Worm (Caenorhabditis elegans): ENCODE results near the gene T12E12.6.

DNA sequence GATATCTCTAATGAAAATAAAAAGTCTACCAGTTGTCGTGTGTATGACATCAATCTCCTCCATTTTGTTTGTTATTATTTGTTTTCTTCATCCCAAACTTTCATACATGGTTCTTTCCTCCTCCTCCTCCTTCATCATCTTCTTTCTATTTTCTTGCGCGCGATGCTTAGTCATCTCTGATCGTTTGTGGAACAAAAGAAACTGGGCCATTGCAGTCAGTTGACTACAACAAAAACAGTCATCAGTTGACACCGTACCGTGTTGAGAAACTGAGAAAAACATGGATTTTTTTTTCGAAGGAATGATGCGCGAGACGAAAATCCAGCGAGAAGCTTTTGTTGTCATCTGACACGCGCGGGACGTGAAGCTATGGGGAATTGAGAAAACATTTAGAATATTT lies 31.3 kb upstream of the T12E12.6 start:
- TF ChIP-seq lsy-2 (tag; optimal IDR thresholded peaks at IDR 0.05), result no peak
- no peak for TF ChIP-seq snpc-4 (tag; optimal IDR thresholded peaks at IDR 0.05)
- TF ChIP-seq lin-32 (GFP tag; optimal IDR thresholded peaks at IDR 0.05), result no peak
- TF ChIP-seq ces-1 (GFP tag; optimal IDR thresholded peaks at IDR 0.05), result no peak
- TF ChIP-seq nhr-76 (tag; optimal IDR thresholded peaks at IDR 0.05), result no peak
- no peak for TF ChIP-seq M03D4.4 (tag; optimal IDR thresholded peaks at IDR 0.05)
- TF ChIP-seq mep-1 (tag; optimal IDR thresholded peaks at IDR 0.05), result no peak
- no peak for TF ChIP-seq ztf-11 (tag; optimal IDR thresholded peaks at IDR 0.05)
- TF ChIP-seq nhr-28 (tag; optimal IDR thresholded peaks at IDR 0.05), result no peak
- TF ChIP-seq unc-62 (GFP tag; optimal IDR thresholded peaks at IDR 0.05), result no peak
- TF ChIP-seq blmp-1 (tag; optimal IDR thresholded peaks at IDR 0.05), result no peak
- no peak for TF ChIP-seq lin-13 (tag; optimal IDR thresholded peaks at IDR 0.05)
- no peak for TF ChIP-seq elt-3 (tag; optimal IDR thresholded peaks at IDR 0.05)
- TF ChIP-seq unc-39 (tag; optimal IDR thresholded peaks at IDR 0.05), result no peak
